Fruit fly (Drosophila melanogaster) whole organism, adult: ENCODE measurements around the gene Trxr1.

Experiments used
- CG11617 ChIP-seq: fragments of 200-800 bp; sonication (Bioruptor generic); optimal IDR thresholded peaks from 2 replicates; lab custom pipeline; 2017; ENCODE audit warnings: mild to moderate bottlenecking, missing biosample characterization, missing genetic modification reagents, missing genetic modification characterization
- CG12768 ChIP-seq: fragments of 200-800 bp; sonication (Bioruptor generic); optimal IDR thresholded peaks from 2 replicates; lab custom pipeline; 2017; ENCODE audit warnings: missing biosample characterization, missing genetic modification characterization, mild to moderate bottlenecking, moderate library complexity, missing genetic modification reagents
- CG14711 ChIP-seq: fragments of 200-800 bp; sonication (Bioruptor generic); optimal IDR thresholded peaks from 2 replicates; lab custom pipeline; 2018; ENCODE audit warnings: missing biosample characterization, mild to moderate bottlenecking, missing genetic modification characterization, moderate library complexity
- CG1620 ChIP-seq: fragments of 200-800 bp; sonication (Bioruptor generic); optimal IDR thresholded peaks from 2 replicates; lab custom pipeline; 2016; ENCODE audit warnings: missing biosample characterization, missing genetic modification characterization
- CG33017 ChIP-seq: fragments of 200-800 bp; sonication (Bioruptor generic); optimal IDR thresholded peaks from 2 replicates; lab custom pipeline; 2018; ENCODE audit warnings: missing biosample characterization, mild to moderate bottlenecking, missing genetic modification characterization, moderate library complexity
- CG5204 ChIP-seq: fragments of 200-800 bp; sonication (Bioruptor generic); optimal IDR thresholded peaks from 2 replicates; lab custom pipeline; 2016; ENCODE audit warnings: missing biosample characterization, missing genetic modification characterization
- CG7045 ChIP-seq: fragments of 200-800 bp; sonication (Bioruptor generic); optimal IDR thresholded peaks from 2 replicates; lab custom pipeline; 2017; ENCODE audit warnings: missing biosample characterization, mild to moderate bottlenecking, missing genetic modification characterization
- CG7101 ChIP-seq: fragments of 200-800 bp; sonication (Bioruptor generic); optimal IDR thresholded peaks from 2 replicates; lab custom pipeline; 2018; ENCODE audit warnings: missing biosample characterization, mild to moderate bottlenecking, missing genetic modification characterization, moderate library complexity
- Clk ChIP-seq: fragments of 200-800 bp; sonication (Bioruptor generic); optimal IDR thresholded peaks from 2 replicates; lab custom pipeline; 2017; ENCODE audit warnings: missing biosample characterization, missing genetic modification characterization
- Crg-1 ChIP-seq: fragments of 200-800 bp; sonication (Bioruptor generic); optimal IDR thresholded peaks from 2 replicates; lab custom pipeline; 2016; ENCODE audit warnings: missing biosample characterization, missing genetic modification characterization
- Hr96 ChIP-seq: fragments of 200-800 bp; sonication (Bioruptor generic); optimal IDR thresholded peaks from 2 replicates; lab custom pipeline; 2016; ENCODE audit warnings: missing biosample characterization, missing genetic modification characterization
- Mnt ChIP-seq: fragments of 200-800 bp; sonication (Bioruptor generic); optimal IDR thresholded peaks from 2 replicates; lab custom pipeline; 2016; ENCODE audit warnings: missing biosample characterization, mild to moderate bottlenecking, missing genetic modification characterization
- bab1 ChIP-seq: fragments of 200-800 bp; sonication (Bioruptor generic); optimal IDR thresholded peaks from 3 replicates; lab custom pipeline; 2019; ENCODE audit warnings: missing biosample characterization, mild to moderate bottlenecking, missing genetic modification characterization, moderate library complexity
- cic ChIP-seq: fragments of 200-800 bp; sonication (Bioruptor generic); optimal IDR thresholded peaks from 2 replicates; lab custom pipeline; 2017; ENCODE audit warnings: missing biosample characterization, mild to moderate bottlenecking, missing genetic modification characterization, moderate library complexity
- cnc ChIP-seq, 2 experiments: fragments of >200 bp; optimal IDR thresholded peaks; 2 replicates each; lab custom pipeline; 2017
- kay ChIP-seq: fragments of 200-800 bp; sonication (Bioruptor generic); peaks from one replicate; lab custom pipeline; 2016; ENCODE audit warnings: missing biosample characterization, missing genetic modification characterization, borderline replicate concordance
- ovo ChIP-seq: fragments of 200-800 bp; sonication (Bioruptor generic); optimal IDR thresholded peaks from 2 replicates; lab custom pipeline; 2016; ENCODE audit warnings: missing biosample characterization, missing genetic modification characterization
- pad ChIP-seq: fragments of 200-800 bp; sonication (Bioruptor generic); optimal IDR thresholded peaks from 3 replicates; lab custom pipeline; 2017; ENCODE audit warnings: missing biosample characterization, missing genetic modification characterization, mild to moderate bottlenecking, moderate library complexity, missing genetic modification reagents
- tj ChIP-seq: fragments of 200-800 bp; sonication (Bioruptor generic); optimal IDR thresholded peaks from 3 replicates; lab custom pipeline; 2017; ENCODE audit warnings: missing biosample characterization, mild to moderate bottlenecking, missing genetic modification characterization, moderate library complexity
- toe ChIP-seq: fragments of 200-800 bp; sonication (Bioruptor generic); optimal IDR thresholded peaks from 2 replicates; lab custom pipeline; 2016; ENCODE audit warnings: missing biosample characterization, missing genetic modification characterization

Trxr1 gene

dm6 chrX:8233915-8234565 is 8.3 kb upstream of the Trxr1 start:
- TF ChIP-seq tj (GFP tag; lab: Kevin White, UChicago) (peak; percentile 100), CG11617 (no peak), CG33017 (tag; lab: Kevin White, UChicago) (no peak)

- TF ChIP-seq CG5204 (GFP tag; lab: Kevin White, UChicago): no peak
- peak; percentile 51 for TF ChIP-seq bab1 (GFP tag; lab: Kevin White, UChicago)
Observed at dm6 chrX:8240431-8240830, 1.9 kb upstream of the Trxr1 start, which contains the start of gene CG2147. TSS of gene CG2147 (plus strand) at chrX:8240684.

dm6 chrX:8243251-8243650 is 923 bp downstream of the Trxr1 start:
- TF ChIP-seq Crg-1 (GFP tag; lab: Kevin White, UChicago): peak; percentile 29
- TF ChIP-seq CG7045: no peak
- no peak for TF ChIP-seq CG11617
- peak; percentile 34 for TF ChIP-seq CG14711 (tag; lab: Kevin White, UChicago)
- peak; percentile 64 for TF ChIP-seq Mnt (GFP tag; lab: Kevin White, UChicago)
- TF ChIP-seq CG12768 (GFP tag; lab: Kevin White, UChicago): peak; percentile 12

dm6 chrX:8243966-8244895 is 1.9 kb downstream of the Trxr1 start, which contains the start of gene sni:
TSS of gene sni (minus strand) at chrX:8244016.
- TF ChIP-seq CG12768 (GFP tag; lab: Kevin White, UChicago) (peak; percentile 36), CG11617 (peak; percentile 39), cic (GFP tag; lab: Kevin White, UChicago) (no peak), cnc (optimal IDR thresholded peaks at IDR 0.05; lab: Kevin White, UChicago) (peak; percentile 94 to 98), tj (GFP tag; lab: Kevin White, UChicago) (peak; percentile 76), Mnt (GFP tag; lab: Kevin White, UChicago) (no peak), Crg-1 (GFP tag; lab: Kevin White, UChicago) (no peak), Hr96 (no peak), bab1 (GFP tag; lab: Kevin White, UChicago) (no peak), toe (GFP tag; lab: Kevin White, UChicago) (no peak), CG33017 (tag; lab: Kevin White, UChicago) (peak; percentile 21), CG7101 (peak; percentile 60), CG14711 (tag; lab: Kevin White, UChicago) (peak; percentile 32), ovo (GFP tag; lab: Kevin White, UChicago) (peak; percentile 28), pad (GFP tag; lab: Kevin White, UChicago) (no peak), kay (GFP tag; lab: Kevin White, UChicago) (no peak), CG7045 (no peak)

- TF ChIP-seq bab1 (GFP tag; lab: Kevin White, UChicago) (peak; percentile 35), kay (GFP tag; lab: Kevin White, UChicago) (no peak)
Observed at dm6 chrX:8251268-8251996, 9.1 kb downstream of the Trxr1 start, which contains the start of gene ND-75. TSS of gene ND-75 (minus strand) at chrX:8251687.

dm6 chrX:8252284-8252886 is 10.1 kb downstream of the Trxr1 start, which contains the start of gene CG1632:
TSS of gene CG1632 (plus strand) at chrX:8252670.
- no peak for TF ChIP-seq toe (GFP tag; lab: Kevin White, UChicago)
- no peak for TF ChIP-seq CG12768 (GFP tag; lab: Kevin White, UChicago)
- TF ChIP-seq CG7101: no peak
- no peak for TF ChIP-seq CG33017 (tag; lab: Kevin White, UChicago)
- no peak for TF ChIP-seq cic (GFP tag; lab: Kevin White, UChicago)
- TF ChIP-seq bab1 (GFP tag; lab: Kevin White, UChicago): no peak
- TF ChIP-seq Clk (GFP tag; lab: Kevin White, UChicago): no peak
- TF ChIP-seq kay (GFP tag; lab: Kevin White, UChicago): no peak
- no peak for TF ChIP-seq tj (GFP tag; lab: Kevin White, UChicago)
- no peak for TF ChIP-seq ovo (GFP tag; lab: Kevin White, UChicago)
- no peak for TF ChIP-seq Crg-1 (GFP tag; lab: Kevin White, UChicago)
- no peak for TF ChIP-seq Hr96
- no peak for TF ChIP-seq Mnt (GFP tag; lab: Kevin White, UChicago)
- no peak for TF ChIP-seq CG11617
- no peak for TF ChIP-seq CG1620
- no peak for TF ChIP-seq CG14711 (tag; lab: Kevin White, UChicago)
- TF ChIP-seq pad (GFP tag; lab: Kevin White, UChicago): no peak
- TF ChIP-seq cnc (optimal IDR thresholded peaks at IDR 0.05; lab: Kevin White, UChicago): no peak
- TF ChIP-seq CG5204 (GFP tag; lab: Kevin White, UChicago): no peak
- no peak for TF ChIP-seq CG7045
